Fruit fly (Drosophila melanogaster) whole organism, embryonic: ENCODE results near the gene CG7058.
A peak's percentile ranks its signal among the peaks of the same experiment; 100 is the strongest.

Source experiments
- Abd-B ChIP-seq: fragments of 200-800 bp; sonication (Bioruptor generic); optimal IDR thresholded peaks from 2 replicates; lab custom pipeline; 2018; ENCODE audit warnings: missing biosample characterization, mild to moderate bottlenecking, missing genetic modification characterization, moderate library complexity
- CG10366 ChIP-seq: fragments of 200-800 bp; sonication (Bioruptor generic); IDR thresholded peaks from 2 replicates; pipeline ENCODE4 v1.3.6; 2022; ENCODE audit warnings: missing biosample characterization, missing genetic modification characterization
- CG12391 ChIP-seq: fragments of 200-800 bp; sonication (Bioruptor generic); optimal IDR thresholded peaks from 3 replicates; lab custom pipeline; 2018; ENCODE audit warnings: missing biosample characterization, mild to moderate bottlenecking, missing genetic modification characterization, moderate library complexity
- CG13775 ChIP-seq: fragments of 200-800 bp; sonication (Bioruptor generic); optimal IDR thresholded peaks from 3 replicates; lab custom pipeline; 2017; ENCODE audit warnings: missing biosample characterization, mild to moderate bottlenecking, missing genetic modification characterization
- CG14014 ChIP-seq: fragments of 200-800 bp; sonication (Bioruptor generic); IDR thresholded peaks from 2 replicates; pipeline ENCODE4 v1.3.6; 2022; ENCODE audit warnings: missing biosample characterization, missing genetic modification characterization
- CG14667 ChIP-seq: fragments of 200-800 bp; sonication (Bioruptor generic); IDR thresholded peaks from 2 replicates; pipeline ENCODE4 v1.3.6; 2022; ENCODE audit warnings: missing biosample characterization, missing genetic modification characterization
- CG14710 ChIP-seq: fragments of 200-800 bp; sonication (Bioruptor generic); optimal IDR thresholded peaks from 3 replicates; lab custom pipeline; 2019; ENCODE audit warnings: missing biosample characterization, mild to moderate bottlenecking, missing genetic modification characterization, moderate library complexity
- CG14965 ChIP-seq: fragments of 200-800 bp; sonication (Bioruptor generic); optimal IDR thresholded peaks from 2 replicates; lab custom pipeline; 2016; ENCODE audit warnings: missing biosample characterization, missing genetic modification characterization, borderline replicate concordance
- CG15514 ChIP-seq: fragments of 200-800 bp; sonication (Bioruptor generic); optimal IDR thresholded peaks from 3 replicates; lab custom pipeline; 2017; ENCODE audit warnings: missing biosample characterization, missing genetic modification characterization, mild to moderate bottlenecking, moderate library complexity, missing genetic modification reagents
- CG2199 ChIP-seq: fragments of 200-800 bp; sonication (Bioruptor generic); IDR thresholded peaks from 3 replicates; pipeline ENCODE4 v1.3.6; 2022; ENCODE audit warnings: missing biosample characterization, missing genetic modification characterization
- CG32532 ChIP-seq: fragments of 200-800 bp; sonication (Bioruptor generic); IDR thresholded peaks from 2 replicates; pipeline ENCODE4 v1.3.6; 2022; ENCODE audit warnings: missing biosample characterization, missing genetic modification characterization
- CG32772 ChIP-seq: fragments of 200-800 bp; sonication (Bioruptor generic); IDR thresholded peaks from 2 replicates; pipeline ENCODE4 v1.3.6; 2022; ENCODE audit warnings: missing biosample characterization, missing genetic modification characterization
- CG3726 ChIP-seq: fragments of 200-800 bp; sonication (Bioruptor generic); IDR thresholded peaks from 3 replicates; pipeline ENCODE4, ENCODE4 v1.3.6; 2022; ENCODE audit warnings: missing biosample characterization, missing genetic modification characterization
- CG4854 ChIP-seq: fragments of 200-800 bp; sonication (Bioruptor generic); optimal IDR thresholded peaks from 2 replicates; lab custom pipeline; 2016; ENCODE audit warnings: missing biosample characterization, missing genetic modification characterization, inconsistent platforms
- CG5953 ChIP-seq: fragments of 200-800 bp; sonication (Bioruptor generic); IDR thresholded peaks from 2 replicates; pipeline ENCODE4 v1.3.6; 2022; ENCODE audit warnings: missing biosample characterization, missing genetic modification characterization
- CG7372 ChIP-seq: fragments of 200-800 bp; sonication (Bioruptor generic); IDR thresholded peaks from 2 replicates; pipeline ENCODE4 v1.3.6; 2022; ENCODE audit warnings: missing biosample characterization, missing genetic modification characterization
- CG7963 ChIP-seq: fragments of 200-800 bp; sonication (Bioruptor generic); IDR thresholded peaks from 3 replicates; pipeline ENCODE4 v1.3.6; 2022; ENCODE audit warnings: missing biosample characterization, missing genetic modification characterization; ENCODE audit not compliant: partially characterized antibody
- CG8281 ChIP-seq: fragments of 200-800 bp; sonication (Bioruptor generic); optimal IDR thresholded peaks from 2 replicates; lab custom pipeline; 2018; ENCODE audit warnings: missing biosample characterization, mild to moderate bottlenecking, missing genetic modification characterization, moderate library complexity
- ERR ChIP-seq: fragments of 200-800 bp; sonication (Bioruptor generic); optimal IDR thresholded peaks from 2 replicates; lab custom pipeline; 2016; ENCODE audit warnings: missing biosample characterization, missing genetic modification characterization
- Max ChIP-seq: fragments of 200-800 bp; sonication (Bioruptor generic); optimal IDR thresholded peaks from 2 replicates; lab custom pipeline; 2016; ENCODE audit warnings: missing biosample characterization, mild to moderate bottlenecking, missing genetic modification characterization
- Myb ChIP-seq: fragments of 200-800 bp; sonication (Bioruptor generic); optimal IDR thresholded peaks from 2 replicates; lab custom pipeline; 2016; ENCODE audit warnings: missing biosample characterization, missing genetic modification characterization
- NfI ChIP-seq: fragments of 200-800 bp; sonication (Bioruptor generic); optimal IDR thresholded peaks from 3 replicates; lab custom pipeline; 2018; ENCODE audit warnings: missing biosample characterization, mild to moderate bottlenecking, missing genetic modification characterization, moderate library complexity
- Oaz ChIP-seq: fragments of 200-800 bp; sonication (Bioruptor generic); IDR thresholded peaks from 2 replicates; pipeline ENCODE4 v1.3.6; 2022; ENCODE audit warnings: missing biosample characterization, missing genetic modification characterization
- Oli ChIP-seq: fragments of 200-800 bp; sonication (Bioruptor generic); optimal IDR thresholded peaks from 2 replicates; lab custom pipeline; 2018; ENCODE audit warnings: missing biosample characterization, mild to moderate bottlenecking, missing genetic modification characterization, moderate library complexity
- Ptx1 ChIP-seq: fragments of 200-800 bp; sonication (Bioruptor generic); IDR thresholded peaks from 2 replicates; pipeline ENCODE4 v1.3.6; 2022; ENCODE audit warnings: missing biosample characterization, missing genetic modification characterization
- Ssrp ChIP-seq: fragments of 200-800 bp; sonication (Bioruptor generic); optimal IDR thresholded peaks from 2 replicates; lab custom pipeline; 2018; ENCODE audit warnings: missing biosample characterization, mild to moderate bottlenecking, missing genetic modification characterization, moderate library complexity
- Xbp1 ChIP-seq: fragments of 200-800 bp; sonication (Bioruptor generic); optimal IDR thresholded peaks from 3 replicates; lab custom pipeline; 2016; ENCODE audit warnings: missing biosample characterization, mild to moderate bottlenecking, missing genetic modification characterization
- abd-A ChIP-seq: fragments of 200-800 bp; sonication (Bioruptor generic); optimal IDR thresholded peaks from 3 replicates; lab custom pipeline; 2019; ENCODE audit warnings: missing biosample characterization, mild to moderate bottlenecking, missing genetic modification characterization, moderate library complexity
- al ChIP-seq: fragments of 200-800 bp; sonication (Bioruptor generic); IDR thresholded peaks from 2 replicates; pipeline ENCODE4 v1.3.6; 2022; ENCODE audit warnings: missing biosample characterization, missing genetic modification characterization
- ara ChIP-seq: fragments of 200-800 bp; sonication (Bioruptor generic); IDR thresholded peaks from 2 replicates; pipeline ENCODE4 v1.3.6; 2022; ENCODE audit warnings: missing biosample characterization, missing genetic modification characterization
- bcd ChIP-seq: fragments of 200-800 bp; sonication (Bioruptor generic); optimal IDR thresholded peaks from 2 replicates; lab custom pipeline; 2017; ENCODE audit warnings: missing biosample characterization, mild to moderate bottlenecking, missing genetic modification characterization
- cg ChIP-seq: fragments of 200-800 bp; sonication (Bioruptor generic); optimal IDR thresholded peaks from 3 replicates; lab custom pipeline; 2019; ENCODE audit warnings: missing biosample characterization, mild to moderate bottlenecking, missing genetic modification characterization, moderate library complexity
- chn ChIP-seq: fragments of 200-800 bp; sonication (Bioruptor generic); optimal IDR thresholded peaks from 2 replicates; lab custom pipeline; 2016; ENCODE audit warnings: missing biosample characterization, missing genetic modification characterization
- her ChIP-seq: fragments of 200-800 bp; sonication (Bioruptor generic); optimal IDR thresholded peaks from 2 replicates; lab custom pipeline; 2016; ENCODE audit warnings: missing biosample characterization, missing genetic modification characterization
- inv ChIP-seq: fragments of 200-800 bp; sonication (Bioruptor generic); IDR thresholded peaks from 2 replicates; pipeline ENCODE4 v1.3.6; 2022; ENCODE audit warnings: missing biosample characterization, missing genetic modification characterization; ENCODE audit not compliant: partially characterized antibody
- kah ChIP-seq: fragments of 200-800 bp; sonication (Bioruptor generic); optimal IDR thresholded peaks from 2 replicates; lab custom pipeline; 2018; ENCODE audit warnings: missing biosample characterization, mild to moderate bottlenecking, missing genetic modification characterization
- kay ChIP-seq: fragments of 200-800 bp; sonication (Bioruptor generic); optimal IDR thresholded peaks from 2 replicates; lab custom pipeline; 2016; ENCODE audit warnings: missing biosample characterization, missing genetic modification characterization
- ken ChIP-seq: fragments of 200-800 bp; sonication (Bioruptor generic); IDR thresholded peaks from 3 replicates; pipeline ENCODE4 v1.3.6; 2022; ENCODE audit warnings: missing biosample characterization, missing genetic modification characterization
- otp ChIP-seq: fragments of 200-800 bp; sonication (Bioruptor generic); IDR thresholded peaks from 3 replicates; pipeline ENCODE4, ENCODE4 v1.3.6; 2022; ENCODE audit warnings: missing biosample characterization, missing genetic modification characterization
- sc ChIP-seq, 3 experiments: fragments of >200 bp in 2 of 3; fragments of 200-800 bp in 1 of 3; sonication (Bioruptor generic) in 1 of 3; optimal IDR thresholded peaks; 2 replicates in 2 of 3; 3 replicates in 1 of 3; lab custom pipeline; 2017; ENCODE audit warnings: mild to moderate bottlenecking in 1 of 3, missing biosample characterization in 1 of 3, missing genetic modification characterization in 1 of 3, missing genetic modification reagents in 1 of 3
- shn ChIP-seq: fragments of 200-800 bp; sonication (Bioruptor generic); optimal IDR thresholded peaks from 3 replicates; lab custom pipeline; 2016; ENCODE audit warnings: missing biosample characterization, missing genetic modification characterization
- sima ChIP-seq: fragments of 200-800 bp; sonication (Bioruptor generic); optimal IDR thresholded peaks from 2 replicates; lab custom pipeline; 2016; ENCODE audit warnings: missing biosample characterization, missing genetic modification characterization
- sna ChIP-seq: fragments of 200-800 bp; sonication (Bioruptor generic); IDR thresholded peaks from 2 replicates; pipeline ENCODE4 v1.3.6; 2022; ENCODE audit warnings: missing biosample characterization, missing genetic modification characterization; ENCODE audit not compliant: partially characterized antibody
- tap ChIP-seq: fragments of 200-800 bp; optimal IDR thresholded peaks from 3 replicates; lab custom pipeline; 2019; ENCODE audit warnings: missing biosample characterization, mild to moderate bottlenecking, missing genetic modification characterization, moderate library complexity
- trh ChIP-seq: fragments of 200-800 bp; sonication (Bioruptor generic); optimal IDR thresholded peaks from 2 replicates; lab custom pipeline; 2016; ENCODE audit warnings: missing biosample characterization, missing genetic modification characterization
- unpg ChIP-seq: fragments of 200-800 bp; sonication (Bioruptor generic); optimal IDR thresholded peaks from 3 replicates; lab custom pipeline; 2018; ENCODE audit warnings: missing biosample characterization, mild to moderate bottlenecking, missing genetic modification characterization, moderate library complexity
- vnd ChIP-seq: fragments of 200-800 bp; sonication (Bioruptor generic); IDR thresholded peaks from 3 replicates; pipeline ENCODE4 v1.3.6; 2022; ENCODE audit warnings: missing biosample characterization, missing genetic modification characterization; ENCODE audit not compliant: partially characterized antibody
- wek ChIP-seq: fragments of 200-800 bp; sonication (Bioruptor generic); optimal IDR thresholded peaks from 3 replicates; lab custom pipeline; 2018; ENCODE audit warnings: missing biosample characterization, mild to moderate bottlenecking, missing genetic modification characterization, moderate library complexity

CG7058 gene

dm6 chrX:18848338-18849021, 42.0 kb downstream of the CG7058 start, which contains the start of gene shop (continued):
- TF ChIP-seq ken (GFP tag; lab: Robert Waterston, UW) (peak; percentile 60; the same call in 1 of the 3 replicates), CG14965 (GFP tag; lab: Kevin White, UChicago) (no peak), Myb (GFP tag; lab: Kevin White, UChicago) (peak; percentile 28), sc (optimal IDR thresholded peaks at IDR 0.05; lab: Kevin White, UChicago) (no peak), sc (GFP tag; optimal IDR thresholded peaks at IDR 0.05; lab: Kevin White, UChicago) (peak; percentile 63), CG12391 (tag; lab: Kevin White, UChicago) (peak; percentile 90), her (no peak), Oaz (no peak), CG10366 (GFP tag; lab: Robert Waterston, UW) (peak; percentile 67), Ptx1 (GFP tag; lab: Robert Waterston, UW) (peak; percentile 80), CG7963 (GFP tag; lab: Robert Waterston, UW) (no peak; the same call in 2 of the 3 replicates), kah (GFP tag; lab: Kevin White, UChicago) (no peak), CG32532 (GFP tag; lab: Robert Waterston, UW) (peak; percentile 63; the same call in 1 of the 2 replicates), CG2199 (GFP tag; lab: Robert Waterston, UW) (no peak), abd-A (tag; lab: Kevin White, UChicago) (no peak), CG14014 (GFP tag; lab: Robert Waterston, UW) (peak; percentile 73; the same call in 1 of the 2 replicates), Xbp1 (GFP tag; lab: Kevin White, UChicago) (peak; percentile 92), otp (GFP tag; lab: Robert Waterston, UW) (peak; percentile 39; the same call in 1 of the 3 replicates), chn (GFP tag; lab: Kevin White, UChicago) (peak; percentile 69), sna (peak; percentile 52), CG7372 (peak; percentile 64), ERR (GFP tag; lab: Kevin White, UChicago) (peak; percentile 56), inv (GFP tag; lab: Robert Waterston, UW) (peak; percentile 36; the same call in 1 of the 2 replicates), ara (GFP tag; lab: Robert Waterston, UW) (peak; percentile 57), CG14710 (tag; lab: Kevin White, UChicago) (peak; percentile 87), CG15514 (GFP tag; lab: Kevin White, UChicago) (peak; percentile 46), CG8281 (tag; lab: Kevin White, UChicago) (peak; percentile 62), unpg (peak; percentile 84), CG5953 (GFP tag; lab: Robert Waterston, UW) (0 out of 2 replicates have a peak, but pooled peaks have one; percentile 38), vnd (GFP tag; lab: Robert Waterston, UW) (peak; percentile 44; the same call in 1 of the 3 replicates), NfI (peak; percentile 86), al (GFP tag; lab: Robert Waterston, UW) (peak; percentile 62), sima (no peak), tap (tag; lab: Kevin White, UChicago) (peak; percentile 72), Oli (tag; lab: Kevin White, UChicago) (peak; percentile 91), wek (GFP tag; lab: Kevin White, UChicago) (peak; percentile 46), cg (no peak), shn (peak; percentile 56), trh (GFP tag; lab: Kevin White, UChicago) (peak; percentile 46), Ssrp (peak; percentile 87), CG14667 (peak; percentile 63), bcd (peak; percentile 86), CG3726 (GFP tag; lab: Robert Waterston, UW) (no peak), Abd-B (GFP tag; lab: Kevin White, UChicago) (peak; percentile 86), Max (peak; percentile 72), CG32772 (GFP tag; lab: Robert Waterston, UW) (peak; percentile 46; the same call in 1 of the 2 replicates), kay (GFP tag; lab: Kevin White, UChicago) (peak; percentile 54), CG13775 (GFP tag; lab: Kevin White, UChicago) (peak; percentile 83), CG4854 (GFP tag; lab: Kevin White, UChicago) (peak; percentile 51)
